Fruit fly (Drosophila melanogaster) whole organism: ENCODE results near the gene eIF4E6.

ENCODE experiments used
- Dll ChIP-seq: fragments of >200 bp; optimal IDR thresholded peaks from 2 replicates; lab custom pipeline; 2017
- usp ChIP-seq: fragments of >200 bp; optimal IDR thresholded peaks from 2 replicates; lab custom pipeline; 2017; ENCODE audit warnings: missing biosample characterization, missing genetic modification characterization, mixed read lengths

DNA sequence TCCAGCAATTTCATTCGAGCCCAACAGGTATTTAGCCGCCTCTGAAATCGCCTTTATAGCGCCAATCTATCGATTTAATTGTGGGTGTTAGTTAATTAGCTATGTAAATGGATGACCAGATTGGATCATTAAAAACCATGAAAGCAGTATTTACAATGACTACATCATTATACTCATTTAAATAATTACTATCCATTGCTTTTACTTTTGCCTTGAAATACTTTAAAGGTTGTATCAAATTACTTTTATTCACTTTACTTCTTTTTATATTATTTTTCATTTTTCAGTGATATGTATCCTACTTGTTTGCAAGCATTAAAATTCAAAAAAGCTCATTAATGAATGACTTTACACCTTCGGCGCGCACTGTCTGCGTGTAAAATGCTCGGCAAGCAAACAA lies 28.0 kb downstream of the eIF4E6 start:
- TF ChIP-seq usp (no peak), Dll (lab: Kevin White, UChicago) (no peak)
